Fruit fly (Drosophila melanogaster) whole organism, pupa: ENCODE results near the gene CG13280.

Experiments used
- CG10348 ChIP-seq: fragments of 200-800 bp; sonication (Bioruptor generic); IDR thresholded peaks from 2 replicates; pipeline ENCODE4 v1.3.6; 2022; ENCODE audit warnings: missing biosample characterization, missing genetic modification characterization
- CG12605 ChIP-seq: fragments of 200-800 bp; sonication (Bioruptor generic); IDR thresholded peaks from 2 replicates; pipeline ENCODE4 v1.3.6; 2022; ENCODE audit warnings: missing biosample characterization, missing genetic modification characterization
- CG13204 ChIP-seq: fragments of 200-800 bp; sonication (Bioruptor generic); optimal IDR thresholded peaks from 2 replicates; lab custom pipeline; 2018; ENCODE audit warnings: missing biosample characterization, mild to moderate bottlenecking, missing genetic modification characterization, moderate library complexity
- CG14655 ChIP-seq: fragments of 200-800 bp; sonication (Bioruptor generic); optimal IDR thresholded peaks from 3 replicates; lab custom pipeline; 2017; ENCODE audit warnings: mild to moderate bottlenecking, missing biosample characterization, missing genetic modification reagents, missing genetic modification characterization
- CG15710 ChIP-seq: fragments of 200-800 bp; sonication (Bioruptor generic); optimal IDR thresholded peaks from 2 replicates; lab custom pipeline; 2018; ENCODE audit warnings: missing biosample characterization, mild to moderate bottlenecking, missing genetic modification characterization, moderate library complexity
- CG17806 ChIP-seq: fragments of 200-800 bp; sonication (Bioruptor generic); optimal IDR thresholded peaks from 2 replicates; lab custom pipeline; 2018; ENCODE audit warnings: missing biosample characterization, mild to moderate bottlenecking, missing genetic modification characterization, moderate library complexity
- CG32121 ChIP-seq: fragments of 200-800 bp; sonication (Bioruptor generic); IDR thresholded peaks from 2 replicates; pipeline ENCODE4 v1.3.6; 2022; ENCODE audit warnings: missing biosample characterization, missing genetic modification characterization
- CG34367 ChIP-seq: fragments of 200-800 bp; sonication (Bioruptor generic); optimal IDR thresholded peaks from 2 replicates; lab custom pipeline; 2018; ENCODE audit warnings: missing biosample characterization, mild to moderate bottlenecking, missing genetic modification characterization
- CG4496 ChIP-seq: fragments of 200-800 bp; sonication (Bioruptor generic); IDR thresholded peaks from 3 replicates; pipeline ENCODE4 v1.3.6; 2022; ENCODE audit warnings: missing biosample characterization, missing genetic modification characterization
- CG8159 ChIP-seq: fragments of 200-800 bp; sonication (Bioruptor generic); optimal IDR thresholded peaks from 3 replicates; lab custom pipeline; 2018; ENCODE audit warnings: missing biosample characterization, mild to moderate bottlenecking, missing genetic modification characterization, moderate library complexity
- CG8301 ChIP-seq: fragments of 200-800 bp; sonication (Bioruptor generic); optimal IDR thresholded peaks from 2 replicates; lab custom pipeline; 2018; ENCODE audit warnings: missing biosample characterization, mild to moderate bottlenecking, missing genetic modification characterization
- CG9948 ChIP-seq: fragments of 200-800 bp; sonication (Bioruptor generic); optimal IDR thresholded peaks from 2 replicates; lab custom pipeline; 2018; ENCODE audit warnings: missing biosample characterization, mild to moderate bottlenecking, missing genetic modification characterization, moderate library complexity
- D1 ChIP-seq: fragments of 200-800 bp; sonication (Bioruptor generic); optimal IDR thresholded peaks from 2 replicates; lab custom pipeline; 2018; ENCODE audit warnings: missing biosample characterization, mild to moderate bottlenecking, missing genetic modification characterization, moderate library complexity
- EcR ChIP-seq: fragments of 200-800 bp; sonication (Bioruptor generic); optimal IDR thresholded peaks from 3 replicates; lab custom pipeline; 2019; ENCODE audit warnings: missing biosample characterization, missing genetic modification characterization, mild to moderate bottlenecking, moderate library complexity, missing genetic modification reagents
- Ets98B ChIP-seq: fragments of 200-800 bp; sonication (Bioruptor generic); IDR thresholded peaks from 2 replicates; pipeline ENCODE4 v1.3.6; 2022; ENCODE audit warnings: missing biosample characterization, missing genetic modification characterization
- Pif1A ChIP-seq: fragments of 200-800 bp; sonication (Bioruptor generic); optimal IDR thresholded peaks from 3 replicates; lab custom pipeline; 2016; ENCODE audit warnings: missing biosample characterization, missing genetic modification characterization
- Pif1B ChIP-seq: fragments of 200-800 bp; sonication (Bioruptor generic); optimal IDR thresholded peaks from 3 replicates; lab custom pipeline; 2016; ENCODE audit warnings: missing biosample characterization, missing genetic modification characterization
- Snoo ChIP-seq: fragments of 200-800 bp; sonication (Bioruptor generic); optimal IDR thresholded peaks from 3 replicates; lab custom pipeline; 2017; ENCODE audit warnings: missing biosample characterization, mild to moderate bottlenecking, missing genetic modification characterization, inconsistent platforms
- fd96Ca ChIP-seq: fragments of 200-800 bp; sonication (Bioruptor generic); IDR thresholded peaks from 3 replicates; pipeline ENCODE4 v1.3.6; 2022; ENCODE audit warnings: missing biosample characterization, missing genetic modification characterization
- gl ChIP-seq: fragments of 200-800 bp; sonication (Bioruptor generic); optimal IDR thresholded peaks from 2 replicates; lab custom pipeline; 2018; ENCODE audit warnings: missing biosample characterization, mild to moderate bottlenecking, missing genetic modification characterization
- rn ChIP-seq: fragments of 200-800 bp; sonication (Bioruptor generic); IDR thresholded peaks from 2 replicates; pipeline ENCODE4 v1.3.6; 2022; ENCODE audit warnings: missing biosample characterization, missing genetic modification characterization

Gene CG13280

dm6 chr2L:16754074-16754473 lies 66.8 kb downstream of the CG13280 start, which contains the start of gene yellow-b:
Gene yellow-b (plus strand): TSS chr2L:16754336.
- TF ChIP-seq CG14655 (GFP tag; lab: Kevin White, UChicago) (no peak), CG4496 (no peak), CG12605 (GFP tag; lab: Robert Waterston, UW) (no peak), Pif1A (GFP tag; lab: Kevin White, UChicago) (no peak), CG32121 (GFP tag; lab: Robert Waterston, UW) (no peak), CG13204 (no peak), CG8159 (tag; lab: Kevin White, UChicago) (no peak), rn (GFP tag; lab: Robert Waterston, UW) (no peak), CG10348 (no peak), Ets98B (GFP tag; lab: Robert Waterston, UW) (no peak), fd96Ca (GFP tag; lab: Robert Waterston, UW) (no peak), CG9948 (no peak), Pif1B (GFP tag; lab: Kevin White, UChicago) (no peak), CG15710 (tag; lab: Kevin White, UChicago) (no peak), EcR (GFP tag; lab: Kevin White, UChicago) (no peak), CG8301 (no peak), CG17806 (no peak), gl (tag; lab: Kevin White, UChicago) (no peak)
- TF ChIP-seq, all 21 proteins: peak for 0

- TF ChIP-seq CG15710 (tag; lab: Kevin White, UChicago) (no peak), Snoo (no peak), CG12605 (GFP tag; lab: Robert Waterston, UW) (no peak), Ets98B (GFP tag; lab: Robert Waterston, UW) (no peak), Pif1A (GFP tag; lab: Kevin White, UChicago) (no peak), gl (tag; lab: Kevin White, UChicago) (no peak), CG32121 (GFP tag; lab: Robert Waterston, UW) (no peak), rn (GFP tag; lab: Robert Waterston, UW) (no peak), CG13204 (no peak), CG34367 (no peak), CG4496 (no peak), fd96Ca (GFP tag; lab: Robert Waterston, UW) (no peak), D1 (no peak), CG14655 (GFP tag; lab: Kevin White, UChicago) (no peak)
- TF ChIP-seq, all 21 proteins: peak for 0
Measured at dm6 chr2L:16752340-16752739, 68.6 kb downstream of the CG13280 start.
